Fruit fly (Drosophila melanogaster): ENCODE results near the gene Rbp9.

The Rbp9 gene

dm6 chr2L:2966917-2967316 lies 12.4 kb downstream of the Rbp9 start (continued):
- TF ChIP-seq CG9797 (GFP tag; optimal IDR thresholded peaks at IDR 0.05) (peak; percentile 17), CG2712 (tag; optimal IDR thresholded peaks at IDR 0.05) (peak; percentile 0), bsh (GFP tag; optimal IDR thresholded peaks at IDR 0.05) (peak in 1 of 2 experiments; percentile 14), twi (tag; optimal IDR thresholded peaks at IDR 0.05) (peak; percentile 13), CG8359 (GFP tag; optimal IDR thresholded peaks at IDR 0.05; ENCODE audit: borderline replicate concordance) (peak; percentile 4), Eip74EF (GFP tag; optimal IDR thresholded peaks at IDR 0.05) (no peak), CG30403 (GFP tag; optimal IDR thresholded peaks at IDR 0.05) (no peak), CG6254 (GFP tag; optimal IDR thresholded peaks at IDR 0.05) (peak; percentile 4), Dip3 (GFP tag; optimal IDR thresholded peaks at IDR 0.05) (no peak), CG18476 (GFP tag; optimal IDR thresholded peaks at IDR 0.05) (no peak), CG9876 (GFP tag; optimal IDR thresholded peaks at IDR 0.05) (peak; percentile 9), CG7786 (GFP tag; optimal IDR thresholded peaks at IDR 0.05) (no peak), CG8281 (tag; optimal IDR thresholded peaks at IDR 0.05) (no peak), CG2202 (tag; optimal IDR thresholded peaks at IDR 0.05) (peak; percentile 17), CG9609 (GFP tag; optimal IDR thresholded peaks at IDR 0.05) (no peak), CG11398 (GFP tag; optimal IDR thresholded peaks at IDR 0.05) (no peak), Bteb2 (GFP tag; optimal IDR thresholded peaks at IDR 0.05) (no peak), Optix (GFP tag; IDR thresholded peaks at IDR 0.05) (no peak), sens (GFP tag) (peak; percentile 58), ranshi (GFP tag; IDR thresholded peaks at IDR 0.05) (no peak), CG17802 (tag; optimal IDR thresholded peaks at IDR 0.05) (peak; percentile 26), CG12659 (GFP tag; optimal IDR thresholded peaks at IDR 0.05) (no peak), scrt (GFP tag; optimal IDR thresholded peaks at IDR 0.05) (no peak), dan (GFP tag; IDR thresholded peaks at IDR 0.05) (no peak), Sin3A (optimal IDR thresholded peaks at IDR 0.05) (no peak), CG10959 (GFP tag; IDR thresholded peaks at IDR 0.05) (peak; percentile 56), CG42726 (GFP tag; IDR thresholded peaks at IDR 0.05; ENCODE audit: partially characterized antibody) (no peak), schlank (tag; optimal IDR thresholded peaks at IDR 0.05) (no peak), CG12769 (tag; optimal IDR thresholded peaks at IDR 0.05) (no peak), wor (GFP tag; IDR thresholded peaks at IDR 0.05) (no peak), vvl (GFP tag; IDR thresholded peaks at IDR 0.05) (no peak), Atf-2 (GFP tag; optimal IDR thresholded peaks at IDR 0.05) (no peak), Bgb (GFP tag; IDR thresholded peaks at IDR 0.05; ENCODE audit: partially characterized antibody) (no peak), Asciz (GFP tag; optimal IDR thresholded peaks at IDR 0.05) (no peak), CG8388 (GFP tag; optimal IDR thresholded peaks at IDR 0.05) (peak; percentile 1), CG15269 (tag; optimal IDR thresholded peaks at IDR 0.05) (no peak), CG17385 (GFP tag; optimal IDR thresholded peaks at IDR 0.05) (peak; percentile 9), CG12391 (tag; optimal IDR thresholded peaks at IDR 0.05) (peak; percentile 1), CG34376 (GFP tag; optimal IDR thresholded peaks at IDR 0.05) (no peak), fd64A (GFP tag; optimal IDR thresholded peaks at IDR 0.05) (no peak), CG30431 (GFP tag; optimal IDR thresholded peaks at IDR 0.05) (peak; percentile 2), CG1603 (tag; optimal IDR thresholded peaks at IDR 0.05) (peak; percentile 53), Ets97D (GFP tag; optimal IDR thresholded peaks at IDR 0.05) (peak; percentile 91), Mes4 (GFP tag; optimal IDR thresholded peaks at IDR 0.05) (peak; percentile 25), peb (GFP tag; IDR thresholded peaks at IDR 0.05) (no peak), fd3F (GFP tag; optimal IDR thresholded peaks at IDR 0.05) (no peak), CG12942 (GFP tag; optimal IDR thresholded peaks at IDR 0.05) (no peak), CG16863 (GFP tag; optimal IDR thresholded peaks at IDR 0.05) (no peak), NC2α (GFP tag; optimal IDR thresholded peaks at IDR 0.05) (no peak), fd102C (GFP tag; optimal IDR thresholded peaks at IDR 0.05) (peak; percentile 83), abd-A (tag; optimal IDR thresholded peaks at IDR 0.05) (no peak)

Data from whole organism, embryonic.